Fruit fly (Drosophila melanogaster): ENCODE data around the gene mrt.

The mrt gene

DNA sequence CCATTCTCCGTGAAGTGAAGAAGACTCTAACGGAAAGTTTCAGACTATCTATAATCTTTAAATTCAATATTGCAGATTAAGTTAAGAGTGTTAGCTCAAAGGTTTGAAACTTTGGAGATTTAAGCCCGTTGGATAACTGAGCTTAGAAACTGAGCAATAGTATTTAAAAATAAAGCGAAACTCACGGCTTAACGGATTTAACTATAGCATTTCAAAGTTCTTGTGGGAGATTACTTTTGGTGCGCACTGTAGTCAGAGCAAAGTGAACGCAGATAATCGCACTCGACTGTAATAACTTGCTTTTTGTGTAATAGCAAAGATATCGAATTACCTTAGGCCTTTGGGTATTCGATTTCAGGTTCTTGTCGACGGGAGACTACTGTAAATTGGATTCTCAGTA is at the start of gene mrt (continued):
- TF ChIP-seq pb (GFP tag; optimal IDR thresholded peaks at IDR 0.05) (peak; percentile 20), luna (GFP tag; optimal IDR thresholded peaks at IDR 0.05) (no peak), sens (GFP tag) (peak; percentile 95), CG4820 (GFP tag; optimal IDR thresholded peaks at IDR 0.05) (peak; percentile 14), HLH54F (GFP tag; optimal IDR thresholded peaks at IDR 0.05) (peak; percentile 55), CG1832 (GFP tag; optimal IDR thresholded peaks at IDR 0.05) (no peak), Gug (GFP tag; IDR thresholded peaks at IDR 0.05) (peak; percentile 32; the same call in 1 of the 4 replicates), Lpt (GFP tag; optimal IDR thresholded peaks at IDR 0.05) (no peak), CG6175 (GFP tag; IDR thresholded peaks at IDR 0.05) (no peak; the same call in 2 of the 3 replicates), CG18764 (GFP tag; optimal IDR thresholded peaks at IDR 0.05) (no peak), dimm (GFP tag; IDR thresholded peaks at IDR 0.05) (no peak), tx (GFP tag; optimal IDR thresholded peaks at IDR 0.05) (peak; percentile 50), Sox100B (GFP tag; optimal IDR thresholded peaks at IDR 0.05) (no peak), CG8359 (GFP tag; optimal IDR thresholded peaks at IDR 0.05; ENCODE audit: borderline replicate concordance) (no peak), Xbp1 (GFP tag; optimal IDR thresholded peaks at IDR 0.05) (peak; percentile 45), Pdp1 (GFP tag; optimal IDR thresholded peaks at IDR 0.05) (peak; percentile 67 to 72), Fer1 (GFP tag; optimal IDR thresholded peaks at IDR 0.05) (peak; percentile 46), CG16863 (GFP tag; optimal IDR thresholded peaks at IDR 0.05) (peak; percentile 38), psq (GFP tag; optimal IDR thresholded peaks at IDR 0.05) (peak; percentile 21), CG7357 (GFP tag; IDR thresholded peaks at IDR 0.05) (peak; percentile 43; the same call in 1 of the 3 replicates), caup (GFP tag; optimal IDR thresholded peaks at IDR 0.05; ENCODE audit: severe bottlenecking) (peak; percentile 52), ems (GFP tag; optimal IDR thresholded peaks at IDR 0.05) (peak; percentile 61), Sox102F (GFP tag; optimal IDR thresholded peaks at IDR 0.05) (peak; percentile 41), Xrp1 (GFP tag; IDR thresholded peaks at IDR 0.05) (peak; percentile 39; the same call in 1 of the 2 replicates), CG14014 (GFP tag; IDR thresholded peaks at IDR 0.05) (peak; percentile 50; the same call in 1 of the 2 replicates), CG2199 (GFP tag; IDR thresholded peaks at IDR 0.05) (no peak), CG12659 (GFP tag; optimal IDR thresholded peaks at IDR 0.05) (peak; percentile 65), crp (GFP tag; optimal IDR thresholded peaks at IDR 0.05) (no peak), Bgb (GFP tag; IDR thresholded peaks at IDR 0.05; ENCODE audit: partially characterized antibody) (no peak), CoRest (tag; optimal IDR thresholded peaks at IDR 0.05) (peak; percentile 60), seq (GFP tag; IDR thresholded peaks at IDR 0.05) (0 out of 2 replicates have a peak, but pooled peaks have one; percentile 33), fd64A (GFP tag; optimal IDR thresholded peaks at IDR 0.05) (no peak), CG8924 (tag; optimal IDR thresholded peaks at IDR 0.05) (peak; percentile 52), bsh (GFP tag; optimal IDR thresholded peaks at IDR 0.05) (peak in 1 of 2 experiments; percentile 35), Trl (optimal IDR thresholded peaks at IDR 0.05) (no peak), Trl (GFP tag; optimal IDR thresholded peaks at IDR 0.05) (peak; percentile 47), bab2 (GFP tag; optimal IDR thresholded peaks at IDR 0.05) (peak; percentile 28), sug (tag; optimal IDR thresholded peaks at IDR 0.05) (peak; percentile 19), salm (tag; optimal IDR thresholded peaks at IDR 0.05) (peak; percentile 17), fd96Cb (tag; optimal IDR thresholded peaks at IDR 0.05) (peak; percentile 38), CG3163 (GFP tag; optimal IDR thresholded peaks at IDR 0.05) (peak; percentile 50), CG15073 (GFP tag; optimal IDR thresholded peaks at IDR 0.05) (no peak), lmd (GFP tag; IDR thresholded peaks at IDR 0.05) (peak; percentile 69), btn (GFP tag; optimal IDR thresholded peaks at IDR 0.05) (peak; percentile 32), CG11456 (GFP tag; IDR thresholded peaks at IDR 0.05) (0 out of 3 replicates have a peak, but pooled peaks have one; percentile 50), ranshi (GFP tag; IDR thresholded peaks at IDR 0.05) (peak; percentile 55; the same call in 1 of the 2 replicates), fd3F (GFP tag; optimal IDR thresholded peaks at IDR 0.05) (peak; percentile 54), jing (GFP tag; optimal IDR thresholded peaks at IDR 0.05) (no peak), HmgZ (tag; optimal IDR thresholded peaks at IDR 0.05) (peak; percentile 35), phol (tag; optimal IDR thresholded peaks at IDR 0.05) (peak; percentile 53), tin (GFP tag; optimal IDR thresholded peaks at IDR 0.05) (peak; percentile 39)
